Worm (Caenorhabditis elegans) whole organism, young adult: Measurements from ENCODE around the gene pqn-89.

Experiments used
- B0336.3 ChIP-seq: fragments of 200-800 bp; sonication (Bioruptor generic); IDR thresholded peaks from 2 replicates; pipeline ENCODE4 v1.3.6; 2022; ENCODE audit warnings: missing genetic modification characterization, missing compliant biosample characterization
- F23B12.7 ChIP-seq: sonication (generic microtip); optimal IDR thresholded peaks from 2 replicates; lab custom pipeline; 2017; ENCODE audit warnings: missing genetic modification characterization, mild to moderate bottlenecking, missing compliant biosample characterization, antibody characterized with exemption, moderate library complexity; ENCODE audit not compliant: insufficient read depth
- F37B4.10 ChIP-seq: fragments of 200-800 bp; sonication (Bioruptor generic); IDR thresholded peaks from 2 replicates; pipeline ENCODE4 v1.3.6; 2022; ENCODE audit warnings: missing genetic modification characterization, missing compliant biosample characterization
- T07F8.4 ChIP-seq: sonication (generic microtip); optimal IDR thresholded peaks from 2 replicates; lab custom pipeline; 2016; ENCODE audit warnings: mild to moderate bottlenecking, missing genetic modification characterization, moderate library complexity, missing compliant biosample characterization
- aptf-2 ChIP-seq: fragments of 200-800 bp; sonication (Bioruptor generic); conservative IDR thresholded peaks from 2 replicates; pipeline ENCODE4 v1.3.6; 2022; ENCODE audit warnings: missing genetic modification reagents, missing genetic modification characterization, missing compliant biosample characterization
- aptf-3 ChIP-seq: fragments of 200-800 bp; sonication (Bioruptor generic); IDR thresholded peaks from 2 replicates; pipeline ENCODE4 v1.3.6; 2022; ENCODE audit warnings: missing genetic modification characterization, missing compliant biosample characterization
- attf-5 ChIP-seq: fragments of 200-800 bp; sonication (Bioruptor generic); optimal IDR thresholded peaks from 2 replicates; lab custom pipeline; 2018; ENCODE audit warnings: mild to moderate bottlenecking, missing genetic modification characterization, missing compliant biosample characterization
- ceh-100 ChIP-seq: fragments of 200-800 bp; sonication (Bioruptor generic); IDR thresholded peaks from 2 replicates; pipeline ENCODE4 v1.3.6; 2022; ENCODE audit warnings: missing genetic modification reagents, missing genetic modification characterization, missing compliant biosample characterization
- ceh-91 ChIP-seq: fragments of 200-800 bp; sonication (Bioruptor generic); IDR thresholded peaks from 2 replicates; pipeline ENCODE4 v1.3.6; 2022; ENCODE audit warnings: missing genetic modification reagents, missing genetic modification characterization, missing compliant biosample characterization
- ekl-4 ChIP-seq: fragments of 200-800 bp; sonication (Bioruptor generic); IDR thresholded peaks from 2 replicates; pipeline ENCODE4 v1.3.6; 2022; ENCODE audit warnings: missing genetic modification reagents, missing genetic modification characterization, missing compliant biosample characterization
- gei-17 ChIP-seq: fragments of 200-800 bp; sonication (Bioruptor generic); optimal IDR thresholded peaks from 2 replicates; lab custom pipeline; 2018; ENCODE audit warnings: mild to moderate bottlenecking, missing genetic modification characterization, missing compliant biosample characterization
- hrde-1 ChIP-seq: sonication (generic microtip); optimal IDR thresholded peaks from 2 replicates; lab custom pipeline; 2016; ENCODE audit warnings: missing genetic modification characterization, mild to moderate bottlenecking, missing compliant biosample characterization, moderate library complexity, missing genotype, missing genetic modification reagents, borderline replicate concordance
- let-526 ChIP-seq: fragments of 200-800 bp; sonication (Bioruptor generic); IDR thresholded peaks from 2 replicates; pipeline ENCODE4 v1.3.6; 2022; ENCODE audit warnings: missing genetic modification reagents, missing genetic modification characterization, missing compliant biosample characterization
- lsl-1 ChIP-seq: fragments of 200-800 bp; sonication (Bioruptor generic); optimal IDR thresholded peaks from 2 replicates; lab custom pipeline; 2018; ENCODE audit warnings: mild to moderate bottlenecking, missing genetic modification characterization, moderate library complexity, missing compliant biosample characterization
- madf-10 ChIP-seq: sonication (generic microtip); optimal IDR thresholded peaks from 2 replicates; lab custom pipeline; 2016; ENCODE audit warnings: mild to moderate bottlenecking, missing genetic modification characterization, missing compliant biosample characterization
- madf-8 ChIP-seq: fragments of 200-800 bp; sonication (Bioruptor generic); conservative IDR thresholded peaks from 2 replicates; pipeline ENCODE4 v1.3.6; 2022; ENCODE audit warnings: missing genetic modification reagents, missing genetic modification characterization, missing compliant biosample characterization
- mel-28 ChIP-seq: sonication (generic microtip); optimal IDR thresholded peaks from 2 replicates; lab custom pipeline; 2016; ENCODE audit warnings: borderline replicate concordance, mild to moderate bottlenecking, missing genetic modification characterization, missing compliant biosample characterization
- mes-4 ChIP-seq: sonication (generic microtip); optimal IDR thresholded peaks from 2 replicates; lab custom pipeline; 2016; ENCODE audit warnings: missing genotype, missing genetic modification characterization, missing compliant biosample characterization
- mxl-1 ChIP-seq: sonication (generic microtip); optimal IDR thresholded peaks from 2 replicates; lab custom pipeline; 2016; ENCODE audit warnings: missing genetic modification characterization, missing compliant biosample characterization
- nhr-179 ChIP-seq: sonication (generic microtip); optimal IDR thresholded peaks from 2 replicates; lab custom pipeline; 2016; ENCODE audit warnings: mild to moderate bottlenecking, missing genetic modification characterization, missing compliant biosample characterization
- nhr-80 ChIP-seq: sonication (generic microtip); optimal IDR thresholded peaks from 2 replicates; lab custom pipeline; 2016; ENCODE audit warnings: missing genetic modification characterization, missing compliant biosample characterization
- pha-4 ChIP-seq: fragments of 150-350 bp; sonication (generic microtip); optimal IDR thresholded peaks from 2 replicates; lab custom pipeline; 2014; ENCODE audit warnings: missing biosample characterization, missing genetic modification reagents, missing genetic modification characterization
- rcor-1 ChIP-seq: fragments of 200-800 bp; sonication (Bioruptor generic); IDR thresholded peaks from 2 replicates; pipeline ENCODE4 v1.3.6; 2022; ENCODE audit warnings: missing genetic modification reagents, missing genetic modification characterization, missing compliant biosample characterization
- rec-8 ChIP-seq, 2 experiments: sonication (generic microtip); optimal IDR thresholded peaks; 2 replicates each; lab custom pipeline; 2016; ENCODE audit warnings: mild to moderate bottlenecking in 2 of 2, missing genetic modification characterization in 2 of 2, missing genetic modification reagents in 2 of 2, missing genotype in 2 of 2, missing biosample characterization in 1 of 2, missing compliant biosample characterization in 1 of 2, moderate library complexity in 1 of 2
- rpc-1 ChIP-seq, 2 experiments: fragments of 150-350 bp in 1 of 2; sonication (generic microtip) in 1 of 2; optimal IDR thresholded peaks; 2 replicates each; lab custom pipeline; 2014 to 2018; ENCODE audit warnings: missing biosample characterization in 1 of 2, missing genetic modification characterization in 1 of 2, missing genetic modification reagents in 1 of 2, missing genotype in 1 of 2
- sea-2 ChIP-seq: fragments of 200-800 bp; sonication (Bioruptor generic); IDR thresholded peaks from 2 replicates; pipeline ENCODE4 v1.3.6; 2022; ENCODE audit warnings: missing genetic modification characterization, missing compliant biosample characterization
- snpc-1.1 ChIP-seq: sonication (generic microtip); optimal IDR thresholded peaks from 2 replicates; lab custom pipeline; 2017; ENCODE audit warnings: missing genetic modification characterization, mild to moderate bottlenecking, missing compliant biosample characterization, antibody characterized with exemption, moderate library complexity, missing genotype, missing genetic modification reagents; ENCODE audit not compliant: insufficient read depth
- snpc-3.4 ChIP-seq: sonication (generic microtip); optimal IDR thresholded peaks from 2 replicates; lab custom pipeline; 2017; ENCODE audit warnings: missing genetic modification characterization, mild to moderate bottlenecking, missing compliant biosample characterization, antibody characterized with exemption, moderate library complexity, missing genotype, missing genetic modification reagents
- snpc-4 ChIP-seq, 5 experiments: fragments of 150-350 bp in 1 of 5; sonication (generic microtip) in 4 of 5; optimal IDR thresholded peaks; 2 replicates each; lab custom pipeline; 2014 to 2018; ENCODE audit warnings: missing genetic modification characterization in 5 of 5, missing biosample characterization in 3 of 5, antibody characterized with exemption in 2 of 5, mild to moderate bottlenecking in 2 of 5, missing compliant biosample characterization in 2 of 5, missing genotype in 2 of 5, moderate library complexity in 2 of 5, missing genetic modification reagents in 1 of 5
- tlf-1 ChIP-seq: fragments of 200-800 bp; sonication (Bioruptor generic); optimal IDR thresholded peaks from 2 replicates; lab custom pipeline; 2018; ENCODE audit warnings: mild to moderate bottlenecking, missing genetic modification characterization, missing compliant biosample characterization
- unc-62 ChIP-seq: fragments of 150-350 bp; optimal IDR thresholded peaks from 2 replicates; lab custom pipeline; 2014; ENCODE audit warnings: missing biosample characterization, missing genetic modification reagents, missing genetic modification characterization
- zfh-2 ChIP-seq: fragments of 200-800 bp; sonication (Bioruptor generic); conservative IDR thresholded peaks from 2 replicates; pipeline ENCODE4 v1.3.6; 2022; ENCODE audit warnings: missing genetic modification reagents, missing genetic modification characterization, missing compliant biosample characterization
- ztf-22 ChIP-seq: fragments of 200-800 bp; sonication (Bioruptor generic); optimal IDR thresholded peaks from 2 replicates; lab custom pipeline; 2018; ENCODE audit warnings: mild to moderate bottlenecking, missing genetic modification characterization, moderate library complexity, missing compliant biosample characterization
- ztf-26 ChIP-seq: sonication (generic microtip); optimal IDR thresholded peaks from 2 replicates; lab custom pipeline; 2017; ENCODE audit warnings: missing genetic modification characterization, missing compliant biosample characterization

The pqn-89 gene

DNA sequence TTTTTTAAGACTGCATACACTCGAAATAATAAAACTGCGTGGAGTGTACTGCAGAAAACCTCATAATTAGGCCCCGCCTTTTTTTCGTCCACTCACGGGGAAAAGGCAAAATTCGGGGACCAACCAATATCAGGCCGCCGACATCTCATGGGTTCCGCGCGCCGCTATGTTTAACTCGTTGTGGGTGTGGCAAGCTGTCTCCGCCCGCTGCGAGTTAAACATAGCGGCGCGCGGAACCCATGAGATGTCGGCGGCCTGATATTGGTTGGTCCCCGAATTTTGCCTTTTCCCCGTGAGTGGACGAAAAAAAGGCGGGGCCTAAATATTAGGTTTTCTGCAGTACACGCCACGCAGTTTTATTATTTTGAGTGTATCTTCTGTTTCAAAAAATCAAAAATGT is 5.2 kb upstream of the pqn-89 start:
- TF ChIP-seq snpc-3.4 (tag; lab: Kevin White, UChicago) (peak; percentile 2), snpc-1.1 (peak; percentile 81), snpc-4 (GFP tag; optimal IDR thresholded peaks at IDR 0.05; lab: Kevin White, UChicago) (peak; percentile 74), snpc-4 (tag; optimal IDR thresholded peaks at IDR 0.05; lab: Kevin White, UChicago) (peak; percentile 67 to 96 (median 90))

DNA sequence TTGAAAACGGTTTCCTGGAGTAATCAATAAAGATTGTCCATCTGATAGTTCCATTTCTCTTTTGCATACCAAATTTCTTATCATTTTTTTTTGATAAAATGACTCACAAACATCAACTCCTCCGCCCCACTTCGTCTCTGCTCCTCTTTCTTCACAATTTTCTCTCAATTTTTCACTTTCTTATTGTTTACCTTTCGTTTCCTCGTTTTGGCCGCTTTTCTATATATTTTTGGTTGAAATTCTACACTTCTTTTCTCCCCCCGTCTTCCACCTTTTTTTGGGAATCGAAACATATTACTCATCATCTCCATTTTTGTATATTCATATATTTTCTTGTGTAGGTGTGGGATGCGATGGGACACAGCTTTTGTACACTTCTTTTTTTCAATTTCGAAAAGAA is 3.8 kb upstream of the pqn-89 start:
- no peak for TF ChIP-seq rec-8 (tag; optimal IDR thresholded peaks at IDR 0.05; lab: Kevin White, UChicago)
- no peak for TF ChIP-seq aptf-2 (GFP tag; lab: Robert Waterston, UW)
- no peak for TF ChIP-seq madf-10 (tag; lab: Kevin White, UChicago)
- TF ChIP-seq nhr-80 (tag; lab: Kevin White, UChicago), result peak; percentile 65
- no peak for TF ChIP-seq tlf-1 (GFP tag; lab: Kevin White, UChicago)
- no peak for TF ChIP-seq F37B4.10 (GFP tag; lab: Robert Waterston, UW)

DNA sequence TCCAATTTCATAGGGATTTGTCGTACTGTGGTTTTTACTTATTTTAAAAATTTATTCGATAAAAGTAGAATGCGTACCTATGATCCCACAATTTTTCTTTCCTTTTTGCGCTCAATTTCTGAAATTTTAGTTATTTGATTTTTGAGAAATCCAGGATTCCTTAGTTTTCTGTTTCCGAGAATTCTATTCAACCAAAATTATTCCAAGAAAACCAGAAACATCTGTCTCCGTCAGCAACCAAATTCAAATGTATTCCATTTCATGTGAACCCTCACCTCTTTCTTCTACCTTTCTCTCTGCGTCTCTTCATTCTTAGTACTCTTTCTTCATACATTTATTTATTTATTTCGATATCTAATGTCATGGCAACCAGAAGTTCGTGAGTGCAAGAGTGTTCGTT is 5.2 kb downstream of the pqn-89 start:
- TF ChIP-seq rpc-1 (optimal IDR thresholded peaks at IDR 0.05; lab: Kevin White, UChicago), result no peak
- no peak for TF ChIP-seq rpc-1 (tag; optimal IDR thresholded peaks at IDR 0.05; lab: Kevin White, UChicago)
- no peak for TF ChIP-seq attf-5
- TF ChIP-seq let-526 (GFP tag; lab: Robert Waterston, UW), result no peak
- no peak for TF ChIP-seq ztf-26 (tag; lab: Kevin White, UChicago)
- no peak for TF ChIP-seq zfh-2 (GFP tag; lab: Robert Waterston, UW)
- TF ChIP-seq rcor-1, result no peak
- TF ChIP-seq ceh-91 (GFP tag; lab: Robert Waterston, UW), result no peak
- no peak for TF ChIP-seq ztf-22 (GFP tag; lab: Kevin White, UChicago)
- TF ChIP-seq F23B12.7 (tag; lab: Kevin White, UChicago), result no peak
- no peak for TF ChIP-seq ekl-4 (GFP tag; lab: Robert Waterston, UW)
- TF ChIP-seq B0336.3, result no peak
- TF ChIP-seq lsl-1 (GFP tag; lab: Kevin White, UChicago), result no peak
- TF ChIP-seq unc-62 (GFP tag; lab: Kevin White, UChicago), result no peak
- TF ChIP-seq aptf-3 (GFP tag; lab: Robert Waterston, UW), result no peak
- no peak for TF ChIP-seq pha-4
- TF ChIP-seq mxl-1 (tag; lab: Kevin White, UChicago), result no peak
- TF ChIP-seq rec-8 (tag; optimal IDR thresholded peaks at IDR 0.05; lab: Kevin White, UChicago), result no peak
- TF ChIP-seq gei-17, result no peak
- no peak for TF ChIP-seq madf-8 (GFP tag; lab: Robert Waterston, UW)
- no peak for TF ChIP-seq sea-2

- no peak for TF ChIP-seq T07F8.4 (tag; lab: Kevin White, UChicago)
- TF ChIP-seq mel-28 (tag; lab: Kevin White, UChicago), result no peak
- TF ChIP-seq ceh-100 (GFP tag; lab: Robert Waterston, UW), result no peak
- TF ChIP-seq nhr-179, result no peak
- TF ChIP-seq mes-4 (tag; lab: Kevin White, UChicago), result no peak
- TF ChIP-seq hrde-1 (tag; lab: Kevin White, UChicago), result no peak
- TF ChIP-seq snpc-1.1, result no peak
Observed at ce11 chrIV:6514700-6515099, 8.2 kb downstream of the pqn-89 start.
